Worm (Caenorhabditis elegans) whole organism, young adult: Measurements from ENCODE around the gene F59B10.5.

Experiments
- C06A6.2 ChIP-seq: fragments of 200-800 bp; sonication (Bioruptor generic); conservative IDR thresholded peaks from 2 replicates; pipeline ENCODE4 v1.3.6; 2022; ENCODE audit warnings: missing genetic modification characterization, missing compliant biosample characterization
- attf-3 ChIP-seq: fragments of 200-800 bp; sonication (Bioruptor generic); conservative IDR thresholded peaks from 2 replicates; pipeline ENCODE4 v1.3.6; 2022; ENCODE audit warnings: missing genetic modification reagents, missing genetic modification characterization, missing compliant biosample characterization
- cebp-1 ChIP-seq, 2 experiments: fragments of 200-800 bp in 1 of 2; sonication (Bioruptor generic) in 1 of 2; sonication (generic microtip) in 1 of 2; IDR thresholded peaks in 1 of 2; optimal IDR thresholded peaks in 1 of 2; 2 replicates each; pipeline versions ENCODE4 v1.3.6 to Lab custom; 2017 to 2022; ENCODE audit warnings: missing compliant biosample characterization in 2 of 2, missing genetic modification characterization in 2 of 2, mild to moderate bottlenecking in 1 of 2, missing genetic modification reagents in 1 of 2, moderate library complexity in 1 of 2
- gei-17 ChIP-seq: fragments of 200-800 bp; sonication (Bioruptor generic); optimal IDR thresholded peaks from 2 replicates; lab custom pipeline; 2018; ENCODE audit warnings: mild to moderate bottlenecking, missing genetic modification characterization, missing compliant biosample characterization
- hmg-20 ChIP-seq: fragments of 200-800 bp; sonication (Bioruptor generic); IDR thresholded peaks from 2 replicates; pipeline ENCODE4 v1.3.6; 2022; ENCODE audit warnings: missing genetic modification reagents, missing genetic modification characterization, missing compliant biosample characterization
- nfya-1 ChIP-seq: sonication (generic microtip); optimal IDR thresholded peaks from 2 replicates; lab custom pipeline; 2017; ENCODE audit warnings: antibody characterized with exemption, missing compliant biosample characterization, missing genetic modification characterization, borderline replicate concordance; ENCODE audit not compliant: insufficient read depth
- nfyb-1 ChIP-seq: fragments of 200-800 bp; sonication (Bioruptor generic); IDR thresholded peaks from 2 replicates; pipeline ENCODE4 v1.3.6; 2022; ENCODE audit warnings: missing genetic modification reagents, missing genetic modification characterization, missing compliant biosample characterization
- sptf-2 ChIP-seq: fragments of 200-800 bp; sonication (Bioruptor generic); optimal IDR thresholded peaks from 2 replicates; lab custom pipeline; 2018; ENCODE audit warnings: mild to moderate bottlenecking, missing genetic modification characterization, missing compliant biosample characterization
- unc-62 ChIP-seq: fragments of 150-350 bp; optimal IDR thresholded peaks from 2 replicates; lab custom pipeline; 2014; ENCODE audit warnings: missing biosample characterization, missing genetic modification reagents, missing genetic modification characterization
- zfh-2 ChIP-seq: fragments of 200-800 bp; sonication (Bioruptor generic); conservative IDR thresholded peaks from 2 replicates; pipeline ENCODE4 v1.3.6; 2022; ENCODE audit warnings: missing genetic modification reagents, missing genetic modification characterization, missing compliant biosample characterization

DNA sequence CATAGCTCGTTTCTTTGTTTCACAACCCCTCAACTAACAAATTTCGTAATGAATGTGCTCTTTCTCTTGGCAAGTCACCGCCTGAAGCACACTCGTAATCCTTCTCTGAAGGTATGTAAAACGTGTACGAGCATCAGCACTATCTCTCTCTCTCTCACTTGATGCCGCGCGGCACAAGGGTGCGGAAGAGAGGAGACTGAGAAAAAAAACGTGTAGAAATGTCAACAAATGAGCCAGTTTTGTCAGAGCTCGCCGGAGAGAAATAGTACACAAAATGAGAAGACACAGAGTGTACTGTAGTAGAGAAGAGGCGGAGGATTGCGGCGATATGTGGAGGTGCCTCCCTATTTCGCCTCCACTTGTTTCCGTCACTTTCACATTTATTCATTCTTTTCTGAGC, 13.2 kb downstream of the F59B10.5 start, which contains the start of gene F59B10.3:
- no peak for TF ChIP-seq nfya-1 (tag; lab: Kevin White, UChicago)
- TF ChIP-seq hmg-20 (GFP tag; lab: Robert Waterston, UW), result no peak
- TF ChIP-seq sptf-2, result no peak
- no peak for TF ChIP-seq unc-62 (GFP tag; lab: Kevin White, UChicago)
- TF ChIP-seq nfyb-1 (GFP tag; lab: Robert Waterston, UW), result no peak
- TF ChIP-seq zfh-2 (GFP tag; lab: Robert Waterston, UW), result no peak
- TF ChIP-seq attf-3 (GFP tag; lab: Robert Waterston, UW), result no peak
- no peak for TF ChIP-seq cebp-1 (GFP tag; IDR thresholded peaks at IDR 0.05; lab: Robert Waterston, UW)
- TF ChIP-seq cebp-1 (tag; optimal IDR thresholded peaks at IDR 0.05; lab: Kevin White, UChicago), result peak; percentile 1
- TF ChIP-seq gei-17 (GFP tag; lab: Kevin White, UChicago), result no peak
- no peak for TF ChIP-seq C06A6.2 (GFP tag; lab: Robert Waterston, UW)
